Worm (Caenorhabditis elegans) whole organism, early embryonic: ENCODE measurements around the gene msp-152.
"Not testable (repeated sequence)": the region's sequence is repeated elsewhere in the genome, so short reads cannot be mapped to it uniquely, and the experiment has no call there.

Source experiments
- B0310.2 ChIP-seq: sonication (generic microtip); optimal IDR thresholded peaks from 2 replicates; lab custom pipeline; 2016; ENCODE audit warnings: mild to moderate bottlenecking, missing genetic modification characterization, missing compliant biosample characterization
- F13C5.2 ChIP-seq: sonication (generic microtip); optimal IDR thresholded peaks from 2 replicates; lab custom pipeline; 2017; ENCODE audit warnings: mild to moderate bottlenecking, missing genetic modification characterization, inconsistent platforms, missing compliant biosample characterization
- aly-1 ChIP-seq: sonication (generic microtip); optimal IDR thresholded peaks from 2 replicates; lab custom pipeline; 2016; ENCODE audit warnings: missing genetic modification characterization, missing compliant biosample characterization
- ama-1 ChIP-seq: fragments of 150-350 bp; optimal IDR thresholded peaks from 2 replicates; lab custom pipeline; 2014
- ceh-13 ChIP-seq: fragments of 200-800 bp; sonication (Bioruptor generic); optimal IDR thresholded peaks from 2 replicates; lab custom pipeline; 2018; ENCODE audit warnings: mild to moderate bottlenecking, missing genetic modification characterization, missing compliant biosample characterization
- ceh-36 ChIP-seq: sonication (generic microtip); optimal IDR thresholded peaks from 2 replicates; lab custom pipeline; 2016; ENCODE audit warnings: missing genetic modification characterization, inconsistent platforms, missing compliant biosample characterization
- ets-7 ChIP-seq: sonication (generic microtip); optimal IDR thresholded peaks from 2 replicates; lab custom pipeline; 2016; ENCODE audit warnings: missing genotype, missing genetic modification characterization, missing compliant biosample characterization
- flt-1 ChIP-seq: fragments of 200-800 bp; sonication (Bioruptor generic); IDR thresholded peaks from 2 replicates; pipeline ENCODE4 v1.3.6; 2022; ENCODE audit warnings: missing genetic modification characterization, missing compliant biosample characterization
- hmbx-1 ChIP-seq: sonication (generic microtip); optimal IDR thresholded peaks from 2 replicates; lab custom pipeline; 2016; ENCODE audit warnings: mild to moderate bottlenecking, missing genetic modification characterization, missing compliant biosample characterization
- hmg-4 ChIP-seq: fragments of 200-800 bp; sonication (Bioruptor generic); optimal IDR thresholded peaks from 2 replicates; lab custom pipeline; 2018; ENCODE audit warnings: mild to moderate bottlenecking, missing genetic modification characterization, missing compliant biosample characterization
- hnd-1 ChIP-seq: sonication (generic microtip); optimal IDR thresholded peaks from 2 replicates; lab custom pipeline; 2016; ENCODE audit warnings: missing genetic modification characterization, missing compliant biosample characterization
- pes-1 ChIP-seq: fragments of 200-800 bp; sonication (Bioruptor generic); IDR thresholded peaks from 2 replicates; pipeline ENCODE4 v1.3.6; 2022; ENCODE audit warnings: missing genetic modification reagents, missing genetic modification characterization, missing compliant biosample characterization
- scrt-1 ChIP-seq: fragments of 200-800 bp; sonication (Bioruptor generic); IDR thresholded peaks from 2 replicates; pipeline ENCODE4 v1.3.6; 2022; ENCODE audit warnings: missing genetic modification characterization, missing compliant biosample characterization
- sea-1 ChIP-seq: fragments of 200-800 bp; sonication (Bioruptor generic); conservative IDR thresholded peaks from 2 replicates; pipeline ENCODE4 v1.3.6; 2022; ENCODE audit warnings: missing genetic modification characterization, missing compliant biosample characterization
- tbx-11 ChIP-seq: fragments of 200-800 bp; sonication (Bioruptor generic); IDR thresholded peaks from 2 replicates; pipeline ENCODE4 v1.3.6; 2022; ENCODE audit warnings: missing genetic modification characterization, missing compliant biosample characterization
- tbx-37 ChIP-seq: fragments of 200-800 bp; sonication (Bioruptor generic); conservative IDR thresholded peaks from 2 replicates; pipeline ENCODE4 v1.3.6; 2022; ENCODE audit warnings: missing genetic modification reagents, missing genetic modification characterization, missing compliant biosample characterization
- tra-4 ChIP-seq: sonication (generic microtip); optimal IDR thresholded peaks from 2 replicates; lab custom pipeline; 2017; ENCODE audit warnings: missing genetic modification characterization, missing compliant biosample characterization

msp-152 gene

DNA sequence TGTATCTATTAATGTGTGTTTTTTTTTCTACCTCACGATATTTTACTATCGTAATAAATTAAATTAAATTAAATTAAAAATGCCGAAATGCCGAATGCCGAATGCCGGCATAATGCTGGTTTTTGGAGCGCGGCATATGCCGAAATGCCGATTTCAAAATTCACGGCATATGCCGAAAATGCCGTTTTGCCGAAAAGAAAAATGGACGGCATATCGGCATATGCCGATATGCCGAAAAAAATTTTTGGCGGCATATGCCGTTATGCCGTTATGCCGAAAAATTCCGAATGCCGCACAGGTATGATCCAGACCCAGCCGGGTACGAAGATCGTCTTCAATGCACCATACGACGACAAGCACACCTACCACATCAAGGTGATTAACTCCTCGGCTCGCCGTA is 34.3 kb upstream of the msp-152 start, which contains the start of gene msp-32:
Gene msp-32, plus strand, starts transcription at position 301 of the 400 bp plus-strand sequence.
- TF ChIP-seq aly-1 (tag; lab: Kevin White, UChicago); flt-1 (GFP tag; lab: Robert Waterston, UW); scrt-1 (GFP tag; lab: Robert Waterston, UW): not testable (repeated sequence)

- TF ChIP-seq hmg-4 (GFP tag; lab: Kevin White, UChicago) (no peak), sea-1 (GFP tag; lab: Robert Waterston, UW) (no peak), F13C5.2 (no peak)
Measured at ce11 chrII:4902035-4902434, 30.8 kb upstream of the msp-152 start, which contains the start of gene R05F9.9. Gene R05F9.9 (minus strand): TSS chrII:4902100.

- not testable (repeated sequence) for TF ChIP-seq ceh-36 (tag; lab: Kevin White, UChicago); ceh-13 (GFP tag; lab: Kevin White, UChicago); sea-1 (GFP tag; lab: Robert Waterston, UW)
Measured at ce11 chrII:4903696-4904095, 29.1 kb upstream of the msp-152 start, which contains the start of gene sgt-1. Gene sgt-1 (minus strand): TSS chrII:4903796.

DNA sequence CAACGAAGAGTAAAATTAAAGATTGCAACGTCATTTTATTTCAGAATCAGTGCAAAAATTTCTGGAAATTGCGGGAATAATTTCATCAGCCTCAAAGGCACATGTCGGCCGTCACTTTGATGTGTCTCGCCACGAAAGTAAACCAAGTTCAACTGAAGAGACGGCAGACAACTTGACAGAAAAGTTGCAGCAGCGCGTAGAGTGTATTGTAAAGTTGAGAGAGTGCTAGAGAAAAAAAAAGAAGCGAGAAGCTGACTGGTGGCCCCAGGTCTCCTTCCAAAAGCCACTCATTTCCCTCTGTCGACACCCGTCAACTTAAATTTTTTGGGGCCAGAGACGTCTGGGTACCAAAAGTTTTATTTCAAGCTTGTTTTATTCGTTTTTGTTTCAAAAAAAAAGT is 28.6 kb upstream of the msp-152 start:
- no peak for TF ChIP-seq tbx-11 (GFP tag; lab: Robert Waterston, UW)
- TF ChIP-seq F13C5.2, result peak; percentile 3
- TF ChIP-seq aly-1 (tag; lab: Kevin White, UChicago), result no peak

DNA sequence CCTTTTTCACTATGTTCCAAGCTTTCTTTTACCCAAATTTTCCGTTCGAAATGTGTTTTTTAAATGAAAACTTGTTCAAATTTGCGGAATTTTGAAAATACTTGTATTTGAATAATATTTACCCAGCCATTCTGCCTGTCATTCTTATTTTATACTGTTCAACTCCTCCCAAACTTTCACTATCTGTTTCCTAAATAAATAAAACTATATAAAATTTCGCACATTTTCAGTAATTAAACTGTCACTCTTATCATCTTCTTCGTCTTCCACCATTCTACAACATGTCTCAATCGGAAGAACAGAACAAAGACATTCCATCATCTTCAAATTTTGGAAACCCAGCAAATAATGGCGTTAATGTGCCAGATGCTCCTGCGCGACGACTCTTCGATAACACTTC is 28.0 kb upstream of the msp-152 start, which contains the start of gene btbd-10:
Gene btbd-10, plus strand, starts transcription at position 231 of the 400 bp plus-strand sequence.
- TF ChIP-seq flt-1 (GFP tag; lab: Robert Waterston, UW) (no peak), ceh-36 (tag; lab: Kevin White, UChicago) (no peak), scrt-1 (GFP tag; lab: Robert Waterston, UW) (no peak), F13C5.2 (no peak), B0310.2 (tag; lab: Kevin White, UChicago) (no peak), pes-1 (no peak), aly-1 (tag; lab: Kevin White, UChicago) (no peak), ets-7 (tag; lab: Kevin White, UChicago) (no peak), sea-1 (GFP tag; lab: Robert Waterston, UW) (no peak), hmbx-1 (tag; lab: Kevin White, UChicago) (no peak), hnd-1 (tag; lab: Kevin White, UChicago) (no peak), hmg-4 (GFP tag; lab: Kevin White, UChicago) (no peak), tbx-11 (GFP tag; lab: Robert Waterston, UW) (no peak), ama-1 (lab: Kevin White, UChicago) (no peak), ceh-13 (GFP tag; lab: Kevin White, UChicago) (no peak), tra-4 (tag; lab: Kevin White, UChicago) (no peak)

DNA sequence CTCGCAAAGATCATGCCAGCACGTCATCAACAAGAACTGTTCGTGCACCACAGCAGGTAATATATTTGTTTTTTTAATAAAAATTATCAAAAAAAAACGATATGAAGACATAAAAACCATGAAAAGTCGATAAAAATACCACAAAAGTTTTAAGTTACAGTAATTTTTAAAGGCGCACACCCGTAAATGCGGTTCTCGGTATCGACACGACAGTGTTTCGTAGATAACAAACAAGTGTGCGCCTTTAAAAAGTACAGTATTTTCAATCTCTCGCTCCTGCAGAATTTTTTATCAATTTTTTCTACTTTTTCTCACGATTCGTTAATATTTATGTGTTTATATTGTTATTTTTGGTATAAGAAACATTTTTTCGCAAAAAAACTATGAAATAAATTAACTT is 27.5 kb upstream of the msp-152 start:
- TF ChIP-seq tra-4 (tag; lab: Kevin White, UChicago) (no peak), pes-1 (no peak), hnd-1 (tag; lab: Kevin White, UChicago) (no peak), ama-1 (lab: Kevin White, UChicago) (no peak), ceh-13 (GFP tag; lab: Kevin White, UChicago) (no peak), hmbx-1 (tag; lab: Kevin White, UChicago) (no peak)

ce11 chrII:4905883-4906282 is 26.9 kb upstream of the msp-152 start:
- TF ChIP-seq ets-7 (tag; lab: Kevin White, UChicago) (no peak), tbx-37 (GFP tag; lab: Robert Waterston, UW) (no peak), ama-1 (lab: Kevin White, UChicago) (no peak), ceh-36 (tag; lab: Kevin White, UChicago) (no peak), pes-1 (no peak), aly-1 (tag; lab: Kevin White, UChicago) (no peak), hnd-1 (tag; lab: Kevin White, UChicago) (no peak), sea-1 (GFP tag; lab: Robert Waterston, UW) (no peak), flt-1 (GFP tag; lab: Robert Waterston, UW) (no peak)

DNA sequence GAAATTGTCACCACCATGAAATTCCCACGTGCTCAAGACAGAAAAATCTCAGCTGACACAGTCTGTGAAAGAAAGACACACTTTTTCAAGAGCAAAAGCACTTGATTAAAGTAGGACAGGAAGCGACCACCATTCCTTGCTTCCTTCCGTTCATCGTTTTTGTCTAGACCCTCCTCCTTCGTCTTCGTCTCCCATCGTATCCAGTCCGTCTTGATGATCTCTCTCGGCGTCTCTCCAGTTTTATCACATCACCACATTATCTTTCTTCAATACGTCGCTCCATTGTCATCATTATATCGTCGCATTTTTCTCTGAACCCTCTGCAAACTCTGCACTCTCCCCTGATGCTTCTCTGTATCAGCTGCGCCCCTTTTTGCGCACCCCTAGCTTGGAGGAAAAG is 24.7 kb upstream of the msp-152 start:
- TF ChIP-seq tra-4 (tag; lab: Kevin White, UChicago), result no peak
- no peak for TF ChIP-seq ceh-36 (tag; lab: Kevin White, UChicago)
- no peak for TF ChIP-seq tbx-37 (GFP tag; lab: Robert Waterston, UW)
- TF ChIP-seq F13C5.2, result no peak
- no peak for TF ChIP-seq hmbx-1 (tag; lab: Kevin White, UChicago)
- no peak for TF ChIP-seq scrt-1 (GFP tag; lab: Robert Waterston, UW)
- no peak for TF ChIP-seq ets-7 (tag; lab: Kevin White, UChicago)
- no peak for TF ChIP-seq aly-1 (tag; lab: Kevin White, UChicago)
- TF ChIP-seq ceh-13 (GFP tag; lab: Kevin White, UChicago), result no peak
- TF ChIP-seq ama-1 (lab: Kevin White, UChicago), result no peak
- no peak for TF ChIP-seq sea-1 (GFP tag; lab: Robert Waterston, UW)
- no peak for TF ChIP-seq B0310.2 (tag; lab: Kevin White, UChicago)
- TF ChIP-seq pes-1, result no peak
- TF ChIP-seq flt-1 (GFP tag; lab: Robert Waterston, UW), result no peak
- TF ChIP-seq hmg-4 (GFP tag; lab: Kevin White, UChicago), result no peak
- no peak for TF ChIP-seq tbx-11 (GFP tag; lab: Robert Waterston, UW)
